Worm (Caenorhabditis elegans) whole organism, mixed stage, embryonic: Measurements from ENCODE around the gene F49C12.1.

ENCODE experiments used
- M03D4.4 ChIP-seq: sonication (generic microtip); optimal IDR thresholded peaks from 2 replicates; lab custom pipeline; 2017; ENCODE audit warnings: mild to moderate bottlenecking, missing genetic modification characterization, missing compliant biosample characterization
- elt-3 ChIP-seq: fragments of 150-350 bp; optimal IDR thresholded peaks from 2 replicates; lab custom pipeline; 2014; ENCODE audit warnings: missing biosample characterization, missing genetic modification characterization
- nhr-237 ChIP-seq: fragments of 150-350 bp; optimal IDR thresholded peaks from 2 replicates; lab custom pipeline; 2014; ENCODE audit warnings: missing biosample characterization, missing genetic modification characterization
- snpc-4 ChIP-seq: fragments of 150-350 bp; optimal IDR thresholded peaks from 2 replicates; lab custom pipeline; 2014; ENCODE audit warnings: missing biosample characterization, missing genetic modification characterization
- ztf-11 ChIP-seq: fragments of 150-350 bp; optimal IDR thresholded peaks from 2 replicates; lab custom pipeline; 2014; ENCODE audit warnings: missing biosample characterization, missing genetic modification characterization

DNA sequence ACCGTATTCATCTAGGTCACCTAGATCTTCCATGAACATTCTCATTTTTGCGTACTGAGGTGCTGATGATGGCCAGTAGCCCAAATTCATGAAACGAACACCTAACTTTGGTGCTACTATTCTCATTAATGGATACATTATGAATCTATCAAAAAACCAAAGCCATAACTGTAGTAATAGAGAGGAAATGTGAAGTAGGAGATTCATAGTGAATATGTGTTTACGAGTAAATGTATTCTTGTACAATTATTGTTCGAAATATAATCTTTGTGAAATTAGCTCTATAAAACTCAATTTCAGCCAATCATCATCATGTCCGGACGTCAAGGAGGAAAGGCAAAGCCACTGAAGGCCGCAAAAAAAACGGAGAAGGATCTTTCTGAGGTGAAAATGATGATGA lies 22.9 kb upstream of the F49C12.1 start, which contains the start of the genes F49C12.11 and nemt-1:
- TF ChIP-seq nhr-237, result no peak
- no peak for TF ChIP-seq M03D4.4 (tag; lab: Kevin White, UChicago)
- no peak for TF ChIP-seq snpc-4
- no peak for TF ChIP-seq ztf-11 (tag; lab: Kevin White, UChicago)
- no peak for TF ChIP-seq elt-3
